Worm (Caenorhabditis elegans) whole organism, L4/young adult: ENCODE measurements around the gene oig-2.

Source experiments
- W03F9.2 ChIP-seq: fragments of 150-350 bp; optimal IDR thresholded peaks from 2 replicates; lab custom pipeline; 2014; ENCODE audit warnings: missing biosample characterization, missing genetic modification characterization
- dao-5 ChIP-seq: sonication (generic microtip); optimal IDR thresholded peaks from 2 replicates; lab custom pipeline; 2016; ENCODE audit warnings: missing genotype, missing genetic modification characterization, moderate library complexity, missing compliant biosample characterization

- TF ChIP-seq W03F9.2 (tag; lab: Kevin White, UChicago) (no peak), dao-5 (tag; lab: Kevin White, UChicago) (no peak)
Observed at ce11 chrII:12968448-12968969, 39.5 kb downstream of the oig-2 start.
